Fruit fly (Drosophila melanogaster): ENCODE measurements around the gene Chc.

Gene Chc

dm6 chrX:15844139-15844538, 8.8 kb upstream of the Chc start, which contains the start of the genes ArgRS and CG8578 (continued):
- no peak for TF ChIP-seq CG12744 (GFP tag; optimal IDR thresholded peaks at IDR 0.05)
- no peak for TF ChIP-seq CG12155 (GFP tag; optimal IDR thresholded peaks at IDR 0.05)
- no peak for TF ChIP-seq CG6854 (GFP tag; optimal IDR thresholded peaks at IDR 0.05)
- no peak for TF ChIP-seq Jarid2 (GFP tag; optimal IDR thresholded peaks at IDR 0.05)
- no peak for TF ChIP-seq CG10274 (GFP tag; optimal IDR thresholded peaks at IDR 0.05)
- TF ChIP-seq ERR (GFP tag; optimal IDR thresholded peaks at IDR 0.05): peak; percentile 80
- no peak for TF ChIP-seq CG13123 (GFP tag; optimal IDR thresholded peaks at IDR 0.05)
- TF ChIP-seq Adf1 (GFP tag; IDR thresholded peaks at IDR 0.05): no peak
- TF ChIP-seq cato (GFP tag; optimal IDR thresholded peaks at IDR 0.05; ENCODE audit: borderline replicate concordance): no peak
- no peak for TF ChIP-seq gcm2 (GFP tag; optimal IDR thresholded peaks at IDR 0.05)
- no peak for TF ChIP-seq CG3847 (GFP tag; IDR thresholded peaks at IDR 0.05)
- TF ChIP-seq CG3838 (GFP tag; optimal IDR thresholded peaks at IDR 0.05): no peak
- no peak for TF ChIP-seq CG14965 (GFP tag; optimal IDR thresholded peaks at IDR 0.05; ENCODE audit: borderline replicate concordance)
- peak; percentile 48 for TF ChIP-seq sob (GFP tag; IDR thresholded peaks at IDR 0.05)
- TF ChIP-seq dm (GFP tag; optimal IDR thresholded peaks at IDR 0.05): peak; percentile 83
- no peak for TF ChIP-seq eyg (GFP tag; optimal IDR thresholded peaks at IDR 0.05)
- TF ChIP-seq da (GFP tag; optimal IDR thresholded peaks at IDR 0.05): no peak
- peak; percentile 94 for TF ChIP-seq CG3995 (GFP tag; optimal IDR thresholded peaks at IDR 0.05)
- peak; percentile 51; the same call in 1 of the 2 replicates for TF ChIP-seq Xrp1 (GFP tag; IDR thresholded peaks at IDR 0.05)
- TF ChIP-seq Sox102F (GFP tag; optimal IDR thresholded peaks at IDR 0.05): no peak
- no peak for TF ChIP-seq usp (GFP tag; optimal IDR thresholded peaks at IDR 0.05)
- TF ChIP-seq unc-4 (GFP tag; IDR thresholded peaks at IDR 0.05; ENCODE audit: partially characterized antibody): peak; percentile 79
- TF ChIP-seq nmo (GFP tag; optimal IDR thresholded peaks at IDR 0.05): peak; percentile 92
- no peak for TF ChIP-seq CG15514 (GFP tag; optimal IDR thresholded peaks at IDR 0.05)
- TF ChIP-seq Asciz (GFP tag; optimal IDR thresholded peaks at IDR 0.05): no peak
- no peak for TF ChIP-seq CG9932 (GFP tag; IDR thresholded peaks at IDR 0.05)
- peak; percentile 48 for TF ChIP-seq NK7.1 (GFP tag; optimal IDR thresholded peaks at IDR 0.05)
- TF ChIP-seq hbn (GFP tag; IDR thresholded peaks at IDR 0.05; ENCODE audit: partially characterized antibody): peak; percentile 75; the same call in 1 of the 2 replicates
- TF ChIP-seq ham (GFP tag; IDR thresholded peaks at IDR 0.05): no peak
- no peak for TF ChIP-seq HmgZ (tag; optimal IDR thresholded peaks at IDR 0.05)
- TF ChIP-seq Xbp1 (GFP tag; optimal IDR thresholded peaks at IDR 0.05): peak; percentile 52
- no peak for TF ChIP-seq nom (GFP tag; optimal IDR thresholded peaks at IDR 0.05)
- TF ChIP-seq Meics (GFP tag; optimal IDR thresholded peaks at IDR 0.05): no peak
- peak; percentile 41; the same call in 1 of the 2 replicates for TF ChIP-seq peb (GFP tag; IDR thresholded peaks at IDR 0.05)
- peak; percentile 67; the same call in 1 of the 2 replicates for TF ChIP-seq tna (GFP tag; IDR thresholded peaks at IDR 0.05; ENCODE audit: partially characterized antibody)
- TF ChIP-seq tin (GFP tag; optimal IDR thresholded peaks at IDR 0.05): peak; percentile 24
- TF ChIP-seq nerfin-2 (GFP tag; IDR thresholded peaks at IDR 0.05; ENCODE audit: partially characterized antibody): peak; percentile 81
- TF ChIP-seq Hr51 (GFP tag; optimal IDR thresholded peaks at IDR 0.05): peak in 1 of 2 experiments; percentile 18
- no peak for TF ChIP-seq run (tag; optimal IDR thresholded peaks at IDR 0.05)
- TF ChIP-seq YL-1 (GFP tag; optimal IDR thresholded peaks at IDR 0.05): peak; percentile 34
- peak; percentile 35 for TF ChIP-seq CG16863 (GFP tag; optimal IDR thresholded peaks at IDR 0.05)
- TF ChIP-seq CG11398 (GFP tag; optimal IDR thresholded peaks at IDR 0.05): no peak
- peak; percentile 90 for TF ChIP-seq CG14860 (GFP tag; IDR thresholded peaks at IDR 0.05; ENCODE audit: partially characterized antibody)
- TF ChIP-seq oc (tag; optimal IDR thresholded peaks at IDR 0.05): no peak
- TF ChIP-seq ems (GFP tag; optimal IDR thresholded peaks at IDR 0.05): no peak
- TF ChIP-seq CG4730 (GFP tag; IDR thresholded peaks at IDR 0.05): no peak
- TF ChIP-seq CG11456 (GFP tag; IDR thresholded peaks at IDR 0.05): no peak
- TF ChIP-seq HmgD (GFP tag; optimal IDR thresholded peaks at IDR 0.05): peak; percentile 29
- no peak for TF ChIP-seq dati (GFP tag; IDR thresholded peaks at IDR 0.05)
- 0 out of 3 replicates have a peak, but pooled peaks have one; percentile 49 for TF ChIP-seq B-H1 (GFP tag; IDR thresholded peaks at IDR 0.05)
- no peak for TF ChIP-seq CG16815 (GFP tag; optimal IDR thresholded peaks at IDR 0.05)

All from whole organism, embryonic.